Fruit fly (Drosophila melanogaster): ENCODE results near the gene CG33080.
A peak's percentile ranks its signal among the peaks of the same experiment; 100 is the strongest.

Gene CG33080

dm6 chrX:5696436-5697022 lies 21.0 kb downstream of the CG33080 start (continued):
- peak; percentile 92 for TF ChIP-seq CG7372 (GFP tag; IDR thresholded peaks at IDR 0.05)
- TF ChIP-seq Hr51 (GFP tag; optimal IDR thresholded peaks at IDR 0.05): peak; percentile 93 to 96
- TF ChIP-seq CG14441 (GFP tag; IDR thresholded peaks at IDR 0.05): peak; percentile 96
- TF ChIP-seq CG12155 (GFP tag; optimal IDR thresholded peaks at IDR 0.05): peak; percentile 95
- TF ChIP-seq CG32772 (GFP tag; IDR thresholded peaks at IDR 0.05): peak; percentile 96
- no peak for TF ChIP-seq CG14860 (GFP tag; IDR thresholded peaks at IDR 0.05; ENCODE audit: partially characterized antibody)
- TF ChIP-seq lbe (GFP tag; optimal IDR thresholded peaks at IDR 0.05): peak; percentile 94
- peak; percentile 85 for TF ChIP-seq CG17802 (tag; optimal IDR thresholded peaks at IDR 0.05)
- TF ChIP-seq pan (optimal IDR thresholded peaks at IDR 0.05): no peak
- peak in 1 of 2 experiments; percentile 96 for TF ChIP-seq pan (GFP tag; optimal IDR thresholded peaks at IDR 0.05 in 1 of 2, IDR thresholded peaks at IDR 0.05 in 1 of 2)
- peak; percentile 98 for TF ChIP-seq CG17328 (GFP tag; IDR thresholded peaks at IDR 0.05)
- TF ChIP-seq CG34422 (GFP tag; IDR thresholded peaks at IDR 0.05): peak; percentile 97
- peak; percentile 86 for TF ChIP-seq CG11085 (GFP tag; IDR thresholded peaks at IDR 0.05)
- TF ChIP-seq ftz-f1 (GFP tag; optimal IDR thresholded peaks at IDR 0.05): peak; percentile 50
- peak; percentile 97 for TF ChIP-seq CG1647 (GFP tag; optimal IDR thresholded peaks at IDR 0.05)
- TF ChIP-seq fd96Cb (tag; optimal IDR thresholded peaks at IDR 0.05): peak; percentile 95
- TF ChIP-seq CG1832 (GFP tag; optimal IDR thresholded peaks at IDR 0.05): peak; percentile 45
- TF ChIP-seq phol (tag; optimal IDR thresholded peaks at IDR 0.05): peak; percentile 95
- TF ChIP-seq CG4282 (GFP tag; optimal IDR thresholded peaks at IDR 0.05): peak; percentile 96
- TF ChIP-seq Drgx (GFP tag; IDR thresholded peaks at IDR 0.05): peak; percentile 96
- peak; percentile 83 for TF ChIP-seq gt (GFP tag; IDR thresholded peaks at IDR 0.05)
- TF ChIP-seq fd102C (GFP tag; optimal IDR thresholded peaks at IDR 0.05): peak; percentile 90
- TF ChIP-seq ssp (GFP tag; IDR thresholded peaks at IDR 0.05): peak; percentile 85
- TF ChIP-seq CG4730 (GFP tag; IDR thresholded peaks at IDR 0.05): peak; percentile 96
- peak; percentile 96 for TF ChIP-seq NC2β (GFP tag; optimal IDR thresholded peaks at IDR 0.05)
- peak; percentile 91 for TF ChIP-seq Abd-B (GFP tag; optimal IDR thresholded peaks at IDR 0.05)
- TF ChIP-seq cad (GFP tag; optimal IDR thresholded peaks at IDR 0.05): no peak
- TF ChIP-seq Hey (tag; optimal IDR thresholded peaks at IDR 0.05): peak; percentile 75
- TF ChIP-seq Dfd (GFP tag; optimal IDR thresholded peaks at IDR 0.05): no peak
- TF ChIP-seq CG7271 (tag; optimal IDR thresholded peaks at IDR 0.05): peak; percentile 69
- peak; percentile 95 for TF ChIP-seq org-1 (GFP tag; optimal IDR thresholded peaks at IDR 0.05)
- TF ChIP-seq tap (tag; optimal IDR thresholded peaks at IDR 0.05): peak; percentile 58
- TF ChIP-seq klu (GFP tag; IDR thresholded peaks at IDR 0.05): peak; percentile 89
- TF ChIP-seq CG7839 (tag; optimal IDR thresholded peaks at IDR 0.05): peak; percentile 96
- TF ChIP-seq sens-2 (GFP tag; IDR thresholded peaks at IDR 0.05): peak; percentile 95
- peak; percentile 95 for TF ChIP-seq lab (GFP tag; optimal IDR thresholded peaks at IDR 0.05)
- TF ChIP-seq CG16779 (GFP tag; IDR thresholded peaks at IDR 0.05): peak; percentile 93
- TF ChIP-seq CG14050 (GFP tag; IDR thresholded peaks at IDR 0.05): peak; percentile 94
- peak; percentile 92 for TF ChIP-seq ewg (GFP tag; optimal IDR thresholded peaks at IDR 0.05)
- peak; percentile 98 for TF ChIP-seq CG8944 (GFP tag; optimal IDR thresholded peaks at IDR 0.05)
- TF ChIP-seq HmgD (GFP tag; optimal IDR thresholded peaks at IDR 0.05): peak; percentile 97
- TF ChIP-seq Awh (GFP tag; IDR thresholded peaks at IDR 0.05): peak; percentile 96
- TF ChIP-seq HLHmδ (GFP tag; optimal IDR thresholded peaks at IDR 0.05): peak; percentile 58
- peak; percentile 98 for TF ChIP-seq CG8290 (GFP tag; optimal IDR thresholded peaks at IDR 0.05)
- TF ChIP-seq CG8290 (tag; optimal IDR thresholded peaks at IDR 0.05): peak; percentile 93 to 94
- peak; percentile 86 for TF ChIP-seq CG9215 (GFP tag; IDR thresholded peaks at IDR 0.05)
- peak; percentile 92 for TF ChIP-seq Lim3 (GFP tag; IDR thresholded peaks at IDR 0.05)
- TF ChIP-seq Fer3 (tag; optimal IDR thresholded peaks at IDR 0.05): peak; percentile 90
- no peak for TF ChIP-seq amos (GFP tag; IDR thresholded peaks at IDR 0.05; ENCODE audit: partially characterized antibody)
- TF ChIP-seq CG8089 (GFP tag; optimal IDR thresholded peaks at IDR 0.05): peak; percentile 98
- TF ChIP-seq CG4820 (GFP tag; optimal IDR thresholded peaks at IDR 0.05): peak; percentile 98

Data from whole organism, embryonic.